Fruit fly (Drosophila melanogaster) whole organism, embryonic: ENCODE measurements around the gene CG9737.

Source experiments
- Abd-B ChIP-seq: fragments of 200-800 bp; sonication (Bioruptor generic); optimal IDR thresholded peaks from 2 replicates; lab custom pipeline; 2018; ENCODE audit warnings: missing biosample characterization, mild to moderate bottlenecking, missing genetic modification characterization, moderate library complexity
- Aef1 ChIP-seq: fragments of 200-800 bp; sonication (Bioruptor generic); IDR thresholded peaks from 3 replicates; pipeline ENCODE4 v1.3.6; 2022; ENCODE audit warnings: missing biosample characterization, missing genetic modification characterization
- CG12104 ChIP-seq: fragments of 200-800 bp; sonication (Bioruptor generic); optimal IDR thresholded peaks from 3 replicates; lab custom pipeline; 2016; ENCODE audit warnings: missing biosample characterization, missing genetic modification characterization
- CG12155 ChIP-seq: fragments of 200-800 bp; sonication (Bioruptor generic); optimal IDR thresholded peaks from 3 replicates; lab custom pipeline; 2016; ENCODE audit warnings: missing biosample characterization, missing genetic modification characterization
- CG12219 ChIP-seq: fragments of 200-800 bp; sonication (Bioruptor generic); optimal IDR thresholded peaks from 3 replicates; lab custom pipeline; 2018; ENCODE audit warnings: missing biosample characterization, mild to moderate bottlenecking, missing genetic modification characterization
- CG14965 ChIP-seq: fragments of 200-800 bp; sonication (Bioruptor generic); optimal IDR thresholded peaks from 2 replicates; lab custom pipeline; 2016; ENCODE audit warnings: missing biosample characterization, missing genetic modification characterization, borderline replicate concordance
- CG17359 ChIP-seq: fragments of 200-800 bp; sonication (Bioruptor generic); optimal IDR thresholded peaks from 3 replicates; lab custom pipeline; 2018; ENCODE audit warnings: missing biosample characterization, mild to moderate bottlenecking, missing genetic modification characterization, moderate library complexity
- CG17361 ChIP-seq: fragments of 200-800 bp; sonication (Bioruptor generic); IDR thresholded peaks from 3 replicates; pipeline ENCODE4 v1.3.6; 2022; ENCODE audit warnings: missing biosample characterization, missing genetic modification characterization
- CG2116 ChIP-seq: fragments of 200-800 bp; sonication (Bioruptor generic); optimal IDR thresholded peaks from 3 replicates; lab custom pipeline; 2018; ENCODE audit warnings: missing biosample characterization, mild to moderate bottlenecking, missing genetic modification characterization
- CG32767 ChIP-seq: fragments of 200-800 bp; sonication (Bioruptor generic); IDR thresholded peaks from 2 replicates; pipeline ENCODE4 v1.3.6; 2022; ENCODE audit warnings: missing biosample characterization, missing genetic modification characterization
- CG4707 ChIP-seq: fragments of 200-800 bp; sonication (Bioruptor generic); optimal IDR thresholded peaks from 2 replicates; lab custom pipeline; 2018; ENCODE audit warnings: missing biosample characterization, mild to moderate bottlenecking, missing genetic modification characterization, moderate library complexity
- CG5245 ChIP-seq: fragments of 200-800 bp; sonication (Bioruptor generic); optimal IDR thresholded peaks from 3 replicates; lab custom pipeline; 2016; ENCODE audit warnings: missing biosample characterization, missing genetic modification characterization
- CG7786 ChIP-seq: fragments of 200-800 bp; sonication (Bioruptor generic); optimal IDR thresholded peaks from 2 replicates; lab custom pipeline; 2016; ENCODE audit warnings: missing biosample characterization, missing genetic modification characterization
- CG8359 ChIP-seq: fragments of 200-800 bp; sonication (Bioruptor generic); optimal IDR thresholded peaks from 2 replicates; lab custom pipeline; 2017; ENCODE audit warnings: missing biosample characterization, mild to moderate bottlenecking, missing genetic modification characterization, borderline replicate concordance
- D ChIP-seq, 2 experiments: fragments of 200-800 bp in 1 of 2; fragments of >200 bp in 1 of 2; sonication (Bioruptor generic) in 1 of 2; optimal IDR thresholded peaks; 2 replicates in 1 of 2; 3 replicates in 1 of 2; lab custom pipeline; 2017; ENCODE audit warnings: mild to moderate bottlenecking in 1 of 2, missing biosample characterization in 1 of 2, missing genetic modification characterization in 1 of 2, missing genetic modification reagents in 1 of 2
- D19B ChIP-seq: fragments of 200-800 bp; sonication (Bioruptor generic); optimal IDR thresholded peaks from 2 replicates; lab custom pipeline; 2017; ENCODE audit warnings: missing biosample characterization, mild to moderate bottlenecking, missing genetic modification characterization
- Dad ChIP-seq: fragments of 200-800 bp; sonication (Bioruptor generic); optimal IDR thresholded peaks from 3 replicates; lab custom pipeline; 2016; ENCODE audit warnings: missing biosample characterization, missing genetic modification characterization
- Deaf1 ChIP-seq: fragments of 200-800 bp; optimal IDR thresholded peaks from 3 replicates; lab custom pipeline; 2019; ENCODE audit warnings: missing biosample characterization, mild to moderate bottlenecking, missing genetic modification characterization, moderate library complexity
- Dll ChIP-seq: fragments of 200-800 bp; sonication (Bioruptor generic); IDR thresholded peaks from 4 replicates; pipeline ENCODE4 v1.3.6; 2022; ENCODE audit warnings: missing biosample characterization, missing genetic modification characterization; ENCODE audit not compliant: partially characterized antibody
- Elba2 ChIP-seq: fragments of 200-800 bp; sonication (Bioruptor generic); optimal IDR thresholded peaks from 3 replicates; lab custom pipeline; 2016; ENCODE audit warnings: missing biosample characterization, missing genetic modification characterization
- Ets97D ChIP-seq: fragments of 200-800 bp; sonication (Bioruptor generic); optimal IDR thresholded peaks from 3 replicates; lab custom pipeline; 2016; ENCODE audit warnings: missing biosample characterization, missing genetic modification characterization
- Fer3 ChIP-seq: fragments of 200-800 bp; sonication (Bioruptor generic); optimal IDR thresholded peaks from 2 replicates; lab custom pipeline; 2018; ENCODE audit warnings: missing biosample characterization, mild to moderate bottlenecking, missing genetic modification characterization, moderate library complexity
- Gug ChIP-seq: fragments of 200-800 bp; sonication (Bioruptor generic); IDR thresholded peaks from 4 replicates; pipeline ENCODE4 v1.3.6; 2022; ENCODE audit warnings: missing biosample characterization, missing genetic modification characterization
- HmgZ ChIP-seq: fragments of 200-800 bp; sonication (Bioruptor generic); optimal IDR thresholded peaks from 2 replicates; lab custom pipeline; 2018; ENCODE audit warnings: missing biosample characterization, mild to moderate bottlenecking, missing genetic modification characterization
- Mad ChIP-seq: fragments of 200-800 bp; sonication (Bioruptor generic); optimal IDR thresholded peaks from 2 replicates; lab custom pipeline; 2016; ENCODE audit warnings: missing biosample characterization, missing genetic modification characterization
- Mrtf ChIP-seq: fragments of 200-800 bp; sonication (Bioruptor generic); IDR thresholded peaks from 3 replicates; pipeline ENCODE4 v1.3.6; 2022; ENCODE audit warnings: missing biosample characterization, missing genetic modification characterization
- Side ChIP-seq: fragments of 200-800 bp; sonication (Bioruptor generic); optimal IDR thresholded peaks from 2 replicates; lab custom pipeline; 2016; ENCODE audit warnings: missing biosample characterization, missing genetic modification characterization
- Vsx1 ChIP-seq: fragments of 200-800 bp; sonication (Bioruptor generic); optimal IDR thresholded peaks from 2 replicates; lab custom pipeline; 2017; ENCODE audit warnings: missing biosample characterization, mild to moderate bottlenecking, missing genetic modification characterization, missing genetic modification reagents
- abd-A ChIP-seq: fragments of 200-800 bp; sonication (Bioruptor generic); optimal IDR thresholded peaks from 3 replicates; lab custom pipeline; 2019; ENCODE audit warnings: missing biosample characterization, mild to moderate bottlenecking, missing genetic modification characterization, moderate library complexity
- az2 ChIP-seq: fragments of 200-800 bp; sonication (Bioruptor generic); optimal IDR thresholded peaks from 3 replicates; lab custom pipeline; 2016; ENCODE audit warnings: missing biosample characterization, missing genetic modification characterization
- chm ChIP-seq: fragments of 200-800 bp; sonication (Bioruptor generic); IDR thresholded peaks from 2 replicates; pipeline ENCODE4 v1.3.6; 2022; ENCODE audit warnings: missing biosample characterization, missing genetic modification characterization
- chn ChIP-seq: fragments of 200-800 bp; sonication (Bioruptor generic); optimal IDR thresholded peaks from 2 replicates; lab custom pipeline; 2016; ENCODE audit warnings: missing biosample characterization, missing genetic modification characterization
- dati ChIP-seq: fragments of 200-800 bp; sonication (Bioruptor generic); IDR thresholded peaks from 2 replicates; pipeline ENCODE4 v1.3.6; 2022; ENCODE audit warnings: missing biosample characterization, missing genetic modification characterization
- disco-r ChIP-seq: fragments of 200-800 bp; sonication (Bioruptor generic); optimal IDR thresholded peaks from 2 replicates; lab custom pipeline; 2016; ENCODE audit warnings: missing biosample characterization, missing genetic modification characterization
- ewg ChIP-seq: fragments of 200-800 bp; sonication (Bioruptor generic); optimal IDR thresholded peaks from 3 replicates; lab custom pipeline; 2017; ENCODE audit warnings: mild to moderate bottlenecking, missing biosample characterization, missing genetic modification reagents, missing genetic modification characterization
- gcm ChIP-seq: fragments of 200-800 bp; sonication (Bioruptor generic); optimal IDR thresholded peaks from 2 replicates; lab custom pipeline; 2019; ENCODE audit warnings: missing biosample characterization, mild to moderate bottlenecking, missing genetic modification characterization, moderate library complexity
- gem ChIP-seq: fragments of 200-800 bp; sonication (Bioruptor generic); optimal IDR thresholded peaks from 2 replicates; lab custom pipeline; 2019; ENCODE audit warnings: missing biosample characterization, mild to moderate bottlenecking, missing genetic modification characterization, moderate library complexity
- gt ChIP-seq: fragments of 200-800 bp; sonication (Bioruptor generic); IDR thresholded peaks from 2 replicates; pipeline ENCODE4 v1.3.6; 2022; ENCODE audit warnings: missing biosample characterization, missing genetic modification characterization
- hbn ChIP-seq: fragments of 200-800 bp; sonication (Bioruptor generic); IDR thresholded peaks from 2 replicates; pipeline ENCODE4 v1.3.6; 2022; ENCODE audit warnings: missing biosample characterization, missing genetic modification characterization; ENCODE audit not compliant: partially characterized antibody
- kah ChIP-seq: fragments of 200-800 bp; sonication (Bioruptor generic); optimal IDR thresholded peaks from 2 replicates; lab custom pipeline; 2018; ENCODE audit warnings: missing biosample characterization, mild to moderate bottlenecking, missing genetic modification characterization
- lilli ChIP-seq: fragments of 200-800 bp; sonication (Bioruptor generic); optimal IDR thresholded peaks from 3 replicates; lab custom pipeline; 2016; ENCODE audit warnings: missing biosample characterization, missing genetic modification characterization
- lola ChIP-seq, 3 experiments: fragments of >200 bp in 2 of 3; fragments of 200-800 bp in 1 of 3; sonication (Bioruptor generic) in 1 of 3; optimal IDR thresholded peaks; 2 replicates each; lab custom pipeline; 2017 to 2019; ENCODE audit warnings: missing biosample characterization in 3 of 3, missing genetic modification characterization in 3 of 3, mild to moderate bottlenecking in 1 of 3, moderate library complexity in 1 of 3
- luna ChIP-seq: fragments of 200-800 bp; sonication (Bioruptor generic); optimal IDR thresholded peaks from 2 replicates; lab custom pipeline; 2016; ENCODE audit warnings: missing biosample characterization, missing genetic modification characterization
- nerfin-1 ChIP-seq: fragments of 200-800 bp; sonication (Bioruptor generic); optimal IDR thresholded peaks from 3 replicates; lab custom pipeline; 2019; ENCODE audit warnings: missing biosample characterization, mild to moderate bottlenecking, missing genetic modification characterization, moderate library complexity
- oc ChIP-seq: fragments of 200-800 bp; sonication (Bioruptor generic); optimal IDR thresholded peaks from 2 replicates; lab custom pipeline; 2018; ENCODE audit warnings: missing biosample characterization, mild to moderate bottlenecking, missing genetic modification characterization, moderate library complexity
- pita ChIP-seq: fragments of 200-800 bp; sonication (Bioruptor generic); optimal IDR thresholded peaks from 2 replicates; lab custom pipeline; 2017; ENCODE audit warnings: missing biosample characterization, mild to moderate bottlenecking, missing genetic modification characterization
- pnt ChIP-seq: fragments of 200-800 bp; sonication (Bioruptor generic); optimal IDR thresholded peaks from 3 replicates; lab custom pipeline; 2016; ENCODE audit warnings: missing biosample characterization, missing genetic modification characterization
- seq ChIP-seq: fragments of 200-800 bp; sonication (Bioruptor generic); IDR thresholded peaks from 2 replicates; pipeline ENCODE4 v1.3.6; 2022; ENCODE audit warnings: missing biosample characterization, missing genetic modification characterization
- sob ChIP-seq: fragments of 200-800 bp; sonication (Bioruptor generic); IDR thresholded peaks from 2 replicates; pipeline ENCODE4 v1.3.6; 2022; ENCODE audit warnings: missing biosample characterization, missing genetic modification characterization
- trem ChIP-seq: fragments of 200-800 bp; optimal IDR thresholded peaks from 3 replicates; lab custom pipeline; 2019; ENCODE audit warnings: missing biosample characterization, mild to moderate bottlenecking, missing genetic modification characterization, moderate library complexity

Gene CG9737

DNA sequence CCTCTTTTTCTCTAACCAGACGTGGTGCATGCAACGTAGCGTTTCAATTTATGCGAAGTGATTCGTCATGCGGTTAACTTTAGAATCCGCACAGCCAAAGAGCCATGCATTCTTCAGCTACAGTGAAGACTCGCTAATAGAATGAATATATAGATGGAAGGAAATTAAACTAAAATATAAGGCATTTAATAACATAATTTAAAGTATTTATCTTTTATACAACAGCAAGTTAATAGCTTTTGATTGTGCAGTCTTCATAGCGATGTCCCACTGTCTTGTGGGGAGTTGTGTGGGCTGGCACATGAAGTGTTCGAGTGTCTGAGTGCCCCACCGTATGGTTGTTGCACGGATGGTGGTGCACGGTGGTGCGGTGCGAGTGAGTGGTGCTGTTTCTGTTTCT lies 22.3 kb upstream of the CG9737 start (continued):
- TF ChIP-seq Side (GFP tag; lab: Kevin White, UChicago) (no peak), Elba2 (GFP tag; lab: Kevin White, UChicago) (no peak), nerfin-1 (tag; lab: Kevin White, UChicago) (peak; percentile 17), Dll (GFP tag; lab: Robert Waterston, UW) (no peak), chm (GFP tag; lab: Robert Waterston, UW) (peak; percentile 49), CG14965 (GFP tag; lab: Kevin White, UChicago) (no peak), pnt (GFP tag; lab: Kevin White, UChicago) (no peak), D19B (GFP tag; lab: Kevin White, UChicago) (no peak), CG4707 (GFP tag; lab: Kevin White, UChicago) (peak; percentile 28), luna (GFP tag; lab: Kevin White, UChicago) (no peak), seq (GFP tag; lab: Robert Waterston, UW) (no peak), CG2116 (GFP tag; lab: Kevin White, UChicago) (no peak), Ets97D (GFP tag; lab: Kevin White, UChicago) (no peak), chn (GFP tag; lab: Kevin White, UChicago) (peak; percentile 39), Dad (GFP tag; lab: Kevin White, UChicago) (no peak), Abd-B (peak; percentile 17), Aef1 (GFP tag; lab: Robert Waterston, UW) (0 out of 3 replicates have a peak, but pooled peaks have one; percentile 30), gem (tag; lab: Kevin White, UChicago) (peak; percentile 70), CG17361 (GFP tag; lab: Robert Waterston, UW) (peak; percentile 64), hbn (GFP tag; lab: Robert Waterston, UW) (no peak), ewg (peak; percentile 53), CG32767 (peak; percentile 36; the same call in 1 of the 2 replicates), Fer3 (peak; percentile 10), Mad (GFP tag; lab: Kevin White, UChicago) (no peak), CG5245 (GFP tag; lab: Kevin White, UChicago) (peak; percentile 42), gcm (peak; percentile 32), HmgZ (tag; lab: Kevin White, UChicago) (no peak), pita (GFP tag; lab: Kevin White, UChicago) (no peak), CG12219 (peak; percentile 53), CG12155 (GFP tag; lab: Kevin White, UChicago) (peak; percentile 30), CG7786 (no peak), trem (peak; percentile 12), CG8359 (GFP tag; lab: Kevin White, UChicago) (no peak), kah (GFP tag; lab: Kevin White, UChicago) (no peak), Gug (GFP tag; lab: Robert Waterston, UW) (peak; percentile 32; the same call in 2 of the 4 replicates), lilli (peak; percentile 8), abd-A (tag; lab: Kevin White, UChicago) (no peak), dati (GFP tag; lab: Robert Waterston, UW) (no peak), CG12104 (GFP tag; lab: Kevin White, UChicago) (no peak), D (optimal IDR thresholded peaks at IDR 0.05; lab: Kevin White, UChicago) (no peak), D (GFP tag; optimal IDR thresholded peaks at IDR 0.05; lab: Kevin White, UChicago) (peak; percentile 6), az2 (GFP tag; lab: Kevin White, UChicago) (peak; percentile 60), disco-r (GFP tag; lab: Kevin White, UChicago) (no peak), Deaf1 (no peak), CG17359 (tag; lab: Kevin White, UChicago) (peak; percentile 60), Mrtf (no peak), Vsx1 (GFP tag; lab: Kevin White, UChicago) (no peak), sob (GFP tag; lab: Robert Waterston, UW) (peak; percentile 70; the same call in 1 of the 2 replicates), gt (GFP tag; lab: Robert Waterston, UW) (peak; percentile 73), oc (tag; lab: Kevin White, UChicago) (peak; percentile 72), lola (GFP tag; optimal IDR thresholded peaks at IDR 0.05; lab: Kevin White, UChicago) (peak in 1 of 3 experiments; percentile 53)
